Worm (Caenorhabditis elegans) whole organism, L3 larva: ENCODE results near the gene F31F6.2.

Source experiments
- R02D3.7 ChIP-seq: fragments of 150-350 bp; optimal IDR thresholded peaks from 2 replicates; lab custom pipeline; 2014; ENCODE audit warnings: missing biosample characterization, missing genetic modification characterization
- aly-2 ChIP-seq: fragments of 150-350 bp; optimal IDR thresholded peaks from 2 replicates; lab custom pipeline; 2014; ENCODE audit warnings: missing biosample characterization, missing genetic modification characterization
- ceh-16 ChIP-seq: sonication (generic microtip); optimal IDR thresholded peaks from 2 replicates; lab custom pipeline; 2017; ENCODE audit warnings: missing biosample characterization, missing genetic modification characterization
- ceh-28 ChIP-seq: fragments of 150-350 bp; optimal IDR thresholded peaks from 2 replicates; lab custom pipeline; 2014; ENCODE audit warnings: missing biosample characterization, missing genetic modification reagents, missing genetic modification characterization
- ceh-9 ChIP-seq: sonication (generic microtip); optimal IDR thresholded peaks from 2 replicates; lab custom pipeline; 2018; ENCODE audit warnings: missing biosample characterization, missing genetic modification characterization
- egl-27 ChIP-seq: sonication (generic microtip); optimal IDR thresholded peaks from 4 replicates; lab custom pipeline; 2017; ENCODE audit warnings: missing biosample characterization, missing genetic modification reagents, missing genetic modification characterization
- egl-5 ChIP-seq: fragments of 150-350 bp; optimal IDR thresholded peaks from 2 replicates; lab custom pipeline; 2017; ENCODE audit warnings: missing biosample characterization, missing genetic modification reagents, missing genetic modification characterization, inconsistent platforms
- elt-3 ChIP-seq, 3 experiments: fragments of 150-350 bp in 1 of 3; sonication (generic microtip) in 2 of 3; optimal IDR thresholded peaks; 2 replicates in 2 of 3; 4 replicates in 1 of 3; lab custom pipeline; 2014 to 2017; ENCODE audit warnings: missing biosample characterization in 3 of 3, missing genetic modification characterization in 3 of 3
- eor-1 ChIP-seq, 2 experiments: fragments of 150-350 bp; optimal IDR thresholded peaks; 2 replicates each; lab custom pipeline; 2014 to 2018; ENCODE audit warnings: missing biosample characterization in 2 of 2, missing genetic modification characterization in 2 of 2
- fkh-10 ChIP-seq: sonication (generic microtip); optimal IDR thresholded peaks from 2 replicates; lab custom pipeline; 2017; ENCODE audit warnings: missing biosample characterization, missing genetic modification reagents, missing genetic modification characterization
- fkh-2 ChIP-seq: fragments of 150-350 bp; optimal IDR thresholded peaks from 2 replicates; lab custom pipeline; 2014; ENCODE audit warnings: missing biosample characterization, missing genetic modification reagents, missing genetic modification characterization
- fos-1 ChIP-seq: fragments of 150-350 bp; optimal IDR thresholded peaks from 2 replicates; lab custom pipeline; 2014; ENCODE audit warnings: missing biosample characterization, missing genetic modification characterization
- jun-1 ChIP-seq: fragments of 150-350 bp; optimal IDR thresholded peaks from 2 replicates; lab custom pipeline; 2014; ENCODE audit warnings: missing biosample characterization, missing genetic modification reagents, missing genetic modification characterization
- lin-39 ChIP-seq: fragments of 150-350 bp; optimal IDR thresholded peaks from 2 replicates; lab custom pipeline; 2018; ENCODE audit warnings: missing biosample characterization, missing genetic modification reagents, missing genetic modification characterization
- mdl-1 ChIP-seq: fragments of 150-350 bp; optimal IDR thresholded peaks from 2 replicates; lab custom pipeline; 2014; ENCODE audit warnings: missing biosample characterization, missing genetic modification characterization
- mml-1 ChIP-seq: fragments of 150-350 bp; sonication (generic microtip); optimal IDR thresholded peaks from 3 replicates; lab custom pipeline; 2014; ENCODE audit warnings: missing biosample characterization, missing genetic modification characterization
- nfya-1 ChIP-seq: sonication (generic microtip); optimal IDR thresholded peaks from 2 replicates; lab custom pipeline; 2017; ENCODE audit warnings: missing genetic modification characterization, mild to moderate bottlenecking, missing compliant biosample characterization, antibody characterized with exemption, moderate library complexity; ENCODE audit not compliant: insufficient read depth
- nhr-11 ChIP-seq: fragments of 150-350 bp; optimal IDR thresholded peaks from 2 replicates; lab custom pipeline; 2014; ENCODE audit warnings: missing biosample characterization, missing genetic modification characterization
- nhr-23 ChIP-seq: fragments of 150-350 bp; optimal IDR thresholded peaks from 2 replicates; lab custom pipeline; 2014; ENCODE audit warnings: missing biosample characterization, missing genetic modification reagents, missing genetic modification characterization
- nhr-237 ChIP-seq: fragments of 150-350 bp; optimal IDR thresholded peaks from 2 replicates; lab custom pipeline; 2014; ENCODE audit warnings: missing biosample characterization, missing genetic modification characterization
- nhr-76 ChIP-seq: fragments of 150-350 bp; sonication (generic microtip); optimal IDR thresholded peaks from 5 replicates; lab custom pipeline; 2014; ENCODE audit warnings: missing biosample characterization, missing genetic modification characterization
- nhr-77 ChIP-seq: fragments of 150-350 bp; optimal IDR thresholded peaks from 2 replicates; lab custom pipeline; 2014; ENCODE audit warnings: missing biosample characterization, missing genetic modification characterization
- pha-4 ChIP-seq: fragments of 150-350 bp; optimal IDR thresholded peaks from 2 replicates; lab custom pipeline; 2014; ENCODE audit warnings: missing biosample characterization, missing genetic modification reagents, missing genetic modification characterization
- pqm-1 ChIP-seq: fragments of 150-350 bp; optimal IDR thresholded peaks from 2 replicates; lab custom pipeline; 2017; ENCODE audit warnings: missing biosample characterization, missing genetic modification characterization, inconsistent platforms
- skn-1 ChIP-seq: fragments of 150-350 bp; optimal IDR thresholded peaks from 2 replicates; lab custom pipeline; 2014; ENCODE audit warnings: missing biosample characterization, missing genetic modification characterization
- snpc-4 ChIP-seq: fragments of 150-350 bp; optimal IDR thresholded peaks from 2 replicates; lab custom pipeline; 2014; ENCODE audit warnings: missing biosample characterization, missing genetic modification characterization
- tbx-2 ChIP-seq: sonication (generic microtip); optimal IDR thresholded peaks from 2 replicates; lab custom pipeline; 2016; ENCODE audit warnings: mild to moderate bottlenecking, missing genetic modification characterization, missing compliant biosample characterization
- zag-1 ChIP-seq: fragments of 150-350 bp; optimal IDR thresholded peaks from 2 replicates; lab custom pipeline; 2014; ENCODE audit warnings: missing biosample characterization, missing genetic modification characterization
- ztf-11 ChIP-seq: fragments of 150-350 bp; optimal IDR thresholded peaks from 2 replicates; lab custom pipeline; 2014; ENCODE audit warnings: missing biosample characterization, missing genetic modification characterization

The F31F6.2 gene

DNA sequence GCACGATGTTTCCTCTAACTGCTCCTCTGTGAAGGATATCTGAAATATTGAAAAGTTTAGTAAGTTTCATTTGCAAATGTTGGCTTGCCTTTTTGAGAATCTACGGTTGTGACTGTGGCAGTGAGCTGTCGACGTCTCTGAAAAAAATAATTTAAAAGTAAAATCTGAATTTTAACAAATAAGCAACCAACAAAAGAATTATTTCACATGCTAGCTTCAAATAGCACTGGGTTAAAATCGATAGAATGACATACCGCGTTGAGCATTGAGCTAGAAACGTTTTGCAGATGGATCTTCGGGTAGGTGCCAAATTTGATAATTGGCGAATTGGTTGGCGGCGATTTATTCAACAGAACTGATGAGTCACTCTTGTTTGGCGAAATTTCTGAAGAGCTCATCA is at the start of gene F31F6.2:
F31F6.2 (minus strand) TSS at position 101 of the 400 bp plus-strand sequence.
- no peak for TF ChIP-seq egl-5 (tag; lab: Kevin White, UChicago)

DNA sequence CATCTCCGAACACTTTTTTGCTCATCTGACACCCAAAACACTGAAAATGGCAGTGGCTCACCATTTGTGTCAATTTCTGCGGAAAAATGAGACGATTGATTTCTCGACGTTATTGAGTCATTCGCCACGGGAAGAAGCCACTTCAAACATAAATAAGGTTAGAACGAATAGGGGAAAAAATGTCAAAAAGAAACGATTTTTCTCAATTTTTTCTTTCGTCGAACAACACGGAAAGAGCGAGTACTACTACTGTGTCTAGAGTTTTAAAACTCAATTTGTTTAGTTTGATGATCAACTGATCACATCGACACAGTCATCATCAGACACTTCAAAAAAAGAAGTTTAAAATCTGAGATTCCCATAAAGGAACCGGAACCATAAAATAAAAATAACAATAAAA is 49.2 kb upstream of the F31F6.2 start:
- TF ChIP-seq tbx-2 (tag; lab: Kevin White, UChicago): no peak
- TF ChIP-seq fkh-10 (GFP tag; lab: Kevin White, UChicago): peak; percentile 86
- TF ChIP-seq, all 47 proteins: peak for 1

DNA sequence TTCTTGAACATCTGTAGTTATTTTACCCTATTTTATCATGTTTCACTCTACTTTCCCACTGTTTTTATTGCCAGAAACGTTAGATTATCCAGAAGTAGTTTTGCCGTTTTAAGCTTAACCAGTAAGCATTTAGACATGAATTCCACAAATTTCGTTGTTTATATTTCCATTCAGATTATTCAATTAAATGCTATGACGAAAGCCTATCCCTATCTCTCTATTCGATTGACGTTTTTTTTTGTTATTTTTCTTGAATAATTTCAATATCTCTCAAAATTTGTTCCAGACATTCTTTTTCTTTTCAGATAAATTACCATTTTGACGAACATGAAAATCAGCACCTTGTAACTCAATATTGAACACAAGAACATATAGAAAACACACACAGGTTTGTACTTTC is 46.9 kb upstream of the F31F6.2 start, which contains the start of gene npr-40:
npr-40 (plus strand) TSS at position 301 of the 400 bp plus-strand sequence.
- TF ChIP-seq nhr-77 (tag; lab: Kevin White, UChicago) (no peak), egl-5 (tag; lab: Kevin White, UChicago) (no peak), fkh-10 (GFP tag; lab: Kevin White, UChicago) (no peak), zag-1 (tag; lab: Kevin White, UChicago) (no peak), nhr-237 (no peak), elt-3 (tag; optimal IDR thresholded peaks at IDR 0.05; lab: Kevin White, UChicago) (no peak), lin-39 (tag; lab: Kevin White, UChicago) (no peak), ceh-28 (tag; lab: Kevin White, UChicago) (no peak), pqm-1 (tag; lab: Kevin White, UChicago) (no peak), nfya-1 (tag; lab: Kevin White, UChicago) (no peak), fos-1 (tag; lab: Kevin White, UChicago) (no peak), nhr-11 (tag; lab: Kevin White, UChicago) (no peak), ceh-9 (tag; lab: Kevin White, UChicago) (no peak), jun-1 (tag; lab: Kevin White, UChicago) (no peak), snpc-4 (tag; lab: Kevin White, UChicago) (no peak)
- TF ChIP-seq, all 47 proteins: peak for 0

DNA sequence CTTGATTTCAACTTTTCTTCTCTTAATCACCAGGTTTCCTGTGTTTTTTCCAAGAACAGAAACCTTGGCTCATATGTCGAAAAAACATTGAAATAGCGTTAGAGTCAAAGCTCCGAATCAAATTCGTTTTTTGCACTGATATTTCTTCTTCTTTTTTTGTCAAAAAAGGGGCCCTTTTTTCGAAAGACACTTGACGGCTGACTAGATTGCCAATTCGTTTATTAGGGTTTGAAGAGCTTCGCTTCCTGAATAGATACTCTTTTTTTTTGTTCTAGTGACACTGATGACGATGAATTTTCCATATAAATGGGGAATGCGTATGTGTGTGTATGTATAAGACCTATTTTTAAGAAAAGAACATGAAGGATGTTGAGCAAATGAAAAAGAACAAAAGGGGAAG is 45.1 kb upstream of the F31F6.2 start:
- no peak for TF ChIP-seq fkh-2 (tag; lab: Kevin White, UChicago)
- TF ChIP-seq mdl-1: no peak
- peak; percentile 9 for TF ChIP-seq fkh-10 (GFP tag; lab: Kevin White, UChicago)

DNA sequence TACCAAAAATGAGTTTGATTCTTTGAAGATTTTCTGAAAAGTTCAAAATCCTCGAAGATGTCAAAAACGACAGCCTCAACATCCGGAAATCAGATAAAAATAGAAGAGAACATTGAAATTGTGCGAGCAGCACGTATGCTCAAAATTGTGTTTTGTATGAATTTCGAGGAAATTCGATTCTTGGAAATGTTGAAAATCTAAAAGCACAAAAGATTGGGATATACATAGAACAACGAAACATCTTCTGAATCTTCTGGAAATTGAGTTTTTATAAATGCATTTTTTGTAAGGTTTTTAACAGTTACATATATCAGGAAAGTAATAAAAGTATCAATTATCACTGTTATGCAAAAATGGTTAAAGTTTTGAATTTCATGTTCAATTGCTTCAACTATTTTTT is 39.0 kb upstream of the F31F6.2 start:
- no peak for TF ChIP-seq eor-1 (tag; optimal IDR thresholded peaks at IDR 0.05; lab: Kevin White, UChicago)
- peak; percentile 85 for TF ChIP-seq fkh-10 (GFP tag; lab: Kevin White, UChicago)

DNA sequence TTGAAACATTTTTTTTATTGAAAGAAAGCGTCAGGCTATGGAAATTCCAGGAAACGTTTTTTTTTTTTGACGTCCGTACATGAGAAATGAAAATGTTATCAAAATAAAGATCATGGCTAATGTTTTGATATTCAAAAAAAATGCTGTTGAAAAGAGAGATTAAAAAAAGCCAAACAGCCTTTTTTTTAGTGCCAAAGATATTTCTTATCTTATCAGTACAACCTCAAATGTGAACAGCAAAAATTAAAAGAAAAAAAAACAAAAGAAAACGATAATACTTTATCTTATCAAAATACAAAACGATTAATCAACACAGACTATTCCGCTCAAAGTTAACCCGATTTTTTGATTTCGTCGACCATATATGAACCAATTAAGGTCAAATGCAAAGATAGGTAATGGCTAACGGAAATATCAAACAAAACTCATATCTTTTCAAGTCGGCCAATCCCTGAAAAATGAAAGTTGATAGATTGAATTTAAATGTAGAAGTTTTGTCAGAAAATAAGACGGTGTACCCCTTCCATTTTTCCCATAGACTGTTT is 35.6 kb upstream of the F31F6.2 start:
- peak in 1 of 3 experiments; percentile 37 for TF ChIP-seq elt-3 (tag; optimal IDR thresholded peaks at IDR 0.05; lab: Kevin White, UChicago)
- no peak for TF ChIP-seq skn-1 (tag; lab: Kevin White, UChicago)
- peak; percentile 22 for TF ChIP-seq nhr-23 (tag; lab: Kevin White, UChicago)
- no peak for TF ChIP-seq eor-1 (tag; optimal IDR thresholded peaks at IDR 0.05; lab: Kevin White, UChicago)
- peak; percentile 18 for TF ChIP-seq nhr-76 (tag; lab: Kevin White, UChicago)

DNA sequence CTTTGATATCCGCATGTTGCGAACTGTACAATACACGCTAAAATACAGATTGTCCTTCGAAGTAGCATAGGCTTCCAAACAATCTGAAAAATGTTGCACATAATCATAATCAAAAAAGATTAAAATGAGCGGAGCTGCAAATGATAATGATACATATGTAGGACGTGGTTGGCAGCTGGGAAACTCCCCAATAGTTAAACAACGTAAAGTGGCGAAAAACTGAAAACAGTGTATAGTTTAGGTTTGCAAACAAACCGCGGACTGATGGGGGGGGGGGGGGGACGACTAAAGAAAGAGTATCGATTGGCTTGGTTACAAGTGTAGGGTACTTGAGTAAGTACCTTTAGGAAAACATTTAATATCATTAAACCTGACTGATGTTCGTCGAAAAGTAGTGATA is 33.5 kb upstream of the F31F6.2 start, which contains the start of gene hex-5:
hex-5 (minus strand) TSS at position 101 of the 400 bp plus-strand sequence.
- TF ChIP-seq pqm-1 (tag; lab: Kevin White, UChicago) (no peak), egl-27 (tag; lab: Kevin White, UChicago) (no peak), R02D3.7 (no peak), pha-4 (no peak), nhr-237 (no peak), nhr-77 (tag; lab: Kevin White, UChicago) (no peak), ceh-16 (tag; lab: Kevin White, UChicago) (no peak), aly-2 (tag; lab: Kevin White, UChicago) (no peak), mml-1 (tag; lab: Kevin White, UChicago) (no peak), ztf-11 (tag; lab: Kevin White, UChicago) (no peak), zag-1 (tag; lab: Kevin White, UChicago) (no peak)
